Worm (Caenorhabditis elegans) whole organism, L3 larva: ENCODE measurements around the gene R07E5.15.

ENCODE experiments used
- aly-2 ChIP-seq: fragments of 150-350 bp; optimal IDR thresholded peaks from 2 replicates; lab custom pipeline; 2014; ENCODE audit warnings: missing biosample characterization, missing genetic modification characterization
- elt-3 ChIP-seq, 3 experiments: fragments of 150-350 bp in 1 of 3; sonication (generic microtip) in 2 of 3; optimal IDR thresholded peaks; 2 replicates in 2 of 3; 4 replicates in 1 of 3; lab custom pipeline; 2014 to 2017; ENCODE audit warnings: missing biosample characterization in 3 of 3, missing genetic modification characterization in 3 of 3
- fos-1 ChIP-seq: fragments of 150-350 bp; optimal IDR thresholded peaks from 2 replicates; lab custom pipeline; 2014; ENCODE audit warnings: missing biosample characterization, missing genetic modification characterization
- nhr-77 ChIP-seq: fragments of 150-350 bp; optimal IDR thresholded peaks from 2 replicates; lab custom pipeline; 2014; ENCODE audit warnings: missing biosample characterization, missing genetic modification characterization
- pqm-1 ChIP-seq: fragments of 150-350 bp; optimal IDR thresholded peaks from 2 replicates; lab custom pipeline; 2017; ENCODE audit warnings: missing biosample characterization, missing genetic modification characterization, inconsistent platforms
- unc-62 ChIP-seq: fragments of 150-350 bp; sonication (generic microtip); optimal IDR thresholded peaks from 4 replicates; lab custom pipeline; 2014; ENCODE audit warnings: missing biosample characterization, missing genetic modification reagents, missing genetic modification characterization

ce11 chrIII:4358345-4358744, 42.9 kb upstream of the R07E5.15 start:
- TF ChIP-seq fos-1 (tag; lab: Kevin White, UChicago) (no peak), unc-62 (no peak), pqm-1 (no peak), aly-2 (tag; lab: Kevin White, UChicago) (no peak), elt-3 (tag; optimal IDR thresholded peaks at IDR 0.05; lab: Kevin White, UChicago) (no peak), nhr-77 (tag; lab: Kevin White, UChicago) (no peak)
